Fruit fly (Drosophila melanogaster) Kc167 (cell line): ENCODE results near the gene CG14990.

ENCODE experiments used
- Myc ChIP-seq: fragments of >200 bp; optimal IDR thresholded peaks from 2 replicates; lab custom pipeline; 2017; ENCODE audit warnings: missing external identifiers
- Sin3A ChIP-seq: fragments of >200 bp; optimal IDR thresholded peaks from 2 replicates; lab custom pipeline; 2018; ENCODE audit warnings: missing external identifiers
- h ChIP-seq: fragments of >200 bp; optimal IDR thresholded peaks from 3 replicates; lab custom pipeline; 2018; ENCODE audit warnings: missing external identifiers
- insv ChIP-seq: fragments of >200 bp; optimal IDR thresholded peaks from 3 replicates; lab custom pipeline; 2018; ENCODE audit warnings: missing external identifiers
- psq ChIP-seq: fragments of >200 bp; optimal IDR thresholded peaks from 2 replicates; lab custom pipeline; 2017; ENCODE audit warnings: missing external identifiers
- ttk ChIP-seq: sonication (Bioruptor generic); optimal IDR thresholded peaks from 2 replicates; lab custom pipeline; 2017; ENCODE audit warnings: missing external identifiers

The CG14990 gene

dm6 chr3L:4070221-4070995 is 22.6 kb upstream of the CG14990 start:
- TF ChIP-seq h (lab: Kevin White, UChicago) (no peak), psq (no peak), ttk (lab: Kevin White, UChicago) (no peak), Myc (no peak), insv (lab: Kevin White, UChicago) (no peak), Sin3A (lab: Kevin White, UChicago) (no peak)

- TF ChIP-seq Myc = no peak
- TF ChIP-seq psq = no peak
- TF ChIP-seq insv (lab: Kevin White, UChicago) = no peak
- no peak for TF ChIP-seq ttk (lab: Kevin White, UChicago)
- no peak for TF ChIP-seq Sin3A (lab: Kevin White, UChicago)
- no peak for TF ChIP-seq h (lab: Kevin White, UChicago)
These were observed 22.0 kb upstream of the CG14990 start for dm6 chr3L:4070996-4071379.

- no peak for TF ChIP-seq h (lab: Kevin White, UChicago)
- no peak for TF ChIP-seq ttk (lab: Kevin White, UChicago)
- no peak for TF ChIP-seq psq
- TF ChIP-seq insv (lab: Kevin White, UChicago) = no peak
- TF ChIP-seq Myc = no peak
- TF ChIP-seq Sin3A (lab: Kevin White, UChicago) = no peak
These were observed 21.4 kb upstream of the CG14990 start, which contains the start of gene wit for dm6 chr3L:4071561-4072049. wit (minus strand) TSS chr3L:4071717.

dm6 chr3L:4072717-4073116 is 20.3 kb upstream of the CG14990 start:
- TF ChIP-seq psq (no peak), Sin3A (lab: Kevin White, UChicago) (no peak), ttk (lab: Kevin White, UChicago) (no peak), h (lab: Kevin White, UChicago) (no peak), Myc (no peak), insv (lab: Kevin White, UChicago) (no peak)

dm6 chr3L:4073755-4074154 is 19.3 kb upstream of the CG14990 start, which contains the start of gene Faa:
Faa (minus strand) TSS chr3L:4073954.
- TF ChIP-seq Myc (no peak), insv (lab: Kevin White, UChicago) (no peak), psq (no peak), h (lab: Kevin White, UChicago) (no peak), ttk (lab: Kevin White, UChicago) (no peak), Sin3A (lab: Kevin White, UChicago) (no peak)

dm6 chr3L:4076907-4077306 is 16.1 kb upstream of the CG14990 start:
- no peak for TF ChIP-seq Myc
- no peak for TF ChIP-seq psq
- no peak for TF ChIP-seq insv (lab: Kevin White, UChicago)
- TF ChIP-seq h (lab: Kevin White, UChicago) = no peak
- TF ChIP-seq Sin3A (lab: Kevin White, UChicago) = no peak
- TF ChIP-seq ttk (lab: Kevin White, UChicago) = no peak

- TF ChIP-seq Myc (no peak), ttk (lab: Kevin White, UChicago) (no peak), h (lab: Kevin White, UChicago) (no peak), insv (lab: Kevin White, UChicago) (no peak), Sin3A (lab: Kevin White, UChicago) (no peak), psq (no peak)
These were observed 12.7 kb upstream of the CG14990 start for dm6 chr3L:4080278-4080677.

dm6 chr3L:4081243-4081642 is 11.8 kb upstream of the CG14990 start:
- TF ChIP-seq Myc (no peak), Sin3A (lab: Kevin White, UChicago) (no peak), h (lab: Kevin White, UChicago) (no peak), psq (no peak), insv (lab: Kevin White, UChicago) (no peak), ttk (lab: Kevin White, UChicago) (no peak)

- TF ChIP-seq h (lab: Kevin White, UChicago) (no peak), ttk (lab: Kevin White, UChicago) (no peak), insv (lab: Kevin White, UChicago) (no peak), Sin3A (lab: Kevin White, UChicago) (no peak), Myc (no peak), psq (no peak)
These were observed 9.6 kb upstream of the CG14990 start for dm6 chr3L:4083442-4083841.

dm6 chr3L:4085867-4086266 is 7.1 kb upstream of the CG14990 start:
- no peak for TF ChIP-seq ttk (lab: Kevin White, UChicago)
- no peak for TF ChIP-seq psq
- TF ChIP-seq insv (lab: Kevin White, UChicago) = no peak
- TF ChIP-seq h (lab: Kevin White, UChicago) = no peak
- no peak for TF ChIP-seq Sin3A (lab: Kevin White, UChicago)
- no peak for TF ChIP-seq Myc

dm6 chr3L:4087281-4087680 is 5.7 kb upstream of the CG14990 start, which contains the start of gene CG14989:
CG14989 (plus strand) TSS chr3L:4087581.
- TF ChIP-seq Myc = no peak
- TF ChIP-seq ttk (lab: Kevin White, UChicago) = no peak
- no peak for TF ChIP-seq insv (lab: Kevin White, UChicago)
- TF ChIP-seq psq = no peak
- no peak for TF ChIP-seq Sin3A (lab: Kevin White, UChicago)
- TF ChIP-seq h (lab: Kevin White, UChicago) = no peak

dm6 chr3L:4088694-4089190 is 4.3 kb upstream of the CG14990 start, which contains the start of gene Gad1:
Gad1 (minus strand) TSS chr3L:4088744.
- TF ChIP-seq Myc = no peak
- no peak for TF ChIP-seq insv (lab: Kevin White, UChicago)
- no peak for TF ChIP-seq psq
- no peak for TF ChIP-seq Sin3A (lab: Kevin White, UChicago)
- no peak for TF ChIP-seq ttk (lab: Kevin White, UChicago)
- no peak for TF ChIP-seq h (lab: Kevin White, UChicago)
